Worm (Caenorhabditis elegans): ENCODE results near the gene H12D21.9.
A peak's percentile ranks its signal among the peaks of the same experiment; 100 is the strongest.

The H12D21.9 gene

DNA sequence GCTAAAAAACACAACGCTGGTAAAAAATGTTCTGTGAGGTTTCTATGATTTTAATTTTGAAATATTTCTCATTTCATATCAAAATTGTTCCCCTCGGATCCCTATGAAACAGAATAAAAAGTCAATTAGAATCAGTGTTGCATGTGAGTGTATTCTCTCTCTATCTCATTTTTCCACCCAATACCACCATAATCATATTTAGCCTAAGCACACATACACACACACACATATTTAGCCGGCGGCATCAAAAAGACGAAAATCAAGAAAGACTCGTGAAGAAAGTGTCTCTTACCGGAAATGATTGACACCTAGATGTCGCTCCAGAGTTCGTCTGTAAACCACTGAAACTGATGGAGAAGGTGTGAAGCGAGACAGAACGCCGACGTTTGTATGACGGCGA, 55.0 kb downstream of the H12D21.9 start:
- TF ChIP-seq ces-1 (GFP tag; optimal IDR thresholded peaks at IDR 0.05) (peak; percentile 88), unc-120 (tag; optimal IDR thresholded peaks at IDR 0.05; ENCODE audit: poor library complexity, severe bottlenecking) (no peak)

DNA sequence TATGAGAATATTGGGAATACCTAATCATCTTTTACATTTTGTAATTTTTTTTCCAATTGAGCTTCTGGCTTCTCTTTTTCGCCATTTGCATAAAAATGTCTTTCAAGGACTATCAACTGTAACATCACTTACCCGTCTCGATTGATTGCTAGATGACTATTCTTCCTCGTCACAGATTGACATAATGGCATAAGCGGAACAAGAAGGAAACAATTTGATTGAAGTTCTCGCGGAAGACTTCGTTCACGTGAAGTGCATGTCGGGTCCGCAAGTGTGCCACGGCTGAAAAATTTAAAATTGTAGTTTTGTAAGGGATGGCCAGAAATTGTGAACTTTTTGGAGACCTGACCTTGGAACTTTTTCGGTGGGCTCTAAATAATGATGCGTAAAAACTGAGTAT, 55.5 kb downstream of the H12D21.9 start:
- TF ChIP-seq ceh-43 (GFP tag; optimal IDR thresholded peaks at IDR 0.05) (no peak), mab-5 (tag; optimal IDR thresholded peaks at IDR 0.05) (no peak), snpc-4 (tag; optimal IDR thresholded peaks at IDR 0.05) (no peak), ces-1 (GFP tag; optimal IDR thresholded peaks at IDR 0.05) (peak; percentile 1)

DNA sequence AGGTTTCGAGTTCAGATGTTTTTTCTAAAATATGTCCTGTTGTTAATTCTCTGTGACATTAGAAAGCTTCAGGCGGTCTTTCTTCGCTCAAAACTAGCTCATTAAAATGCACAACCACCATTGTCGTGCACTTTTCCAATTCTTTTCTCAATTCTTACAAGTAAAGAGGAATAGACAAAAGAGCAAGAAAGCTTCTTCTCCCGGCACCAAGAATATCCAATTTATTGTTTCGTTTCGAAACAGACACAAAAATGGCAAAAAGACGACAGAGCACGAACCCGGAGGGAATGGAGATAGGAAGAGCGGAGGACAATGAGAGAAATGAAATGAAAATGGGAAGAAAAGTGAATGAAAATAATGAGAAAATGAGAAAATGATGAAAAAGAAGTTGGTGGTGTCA, 56.7 kb downstream of the H12D21.9 start:
- TF ChIP-seq ham-2 (GFP tag; optimal IDR thresholded peaks at IDR 0.05) (no peak), ces-1 (GFP tag; optimal IDR thresholded peaks at IDR 0.05) (peak; percentile 58)

DNA sequence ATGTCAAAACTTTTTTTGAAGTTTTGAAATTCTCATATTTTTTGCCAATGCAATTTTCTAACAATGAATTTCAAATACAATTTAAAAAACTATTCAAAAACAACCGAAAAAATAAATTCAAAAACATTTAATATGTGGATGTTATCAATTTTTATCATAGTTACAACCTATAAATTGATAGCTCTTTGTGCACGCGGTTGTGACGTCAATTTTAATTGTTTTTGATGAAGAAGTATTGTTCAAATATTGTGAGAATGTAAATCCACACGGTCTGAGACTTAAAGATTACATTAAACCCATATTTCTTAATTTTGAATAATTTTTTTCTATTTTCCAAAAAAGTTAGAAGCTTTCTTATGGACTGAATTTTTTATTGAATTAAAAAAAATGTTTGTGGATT, 57.3 kb downstream of the H12D21.9 start:
- TF ChIP-seq sptf-1 (tag; optimal IDR thresholded peaks at IDR 0.05) (no peak), nhr-76 (tag; optimal IDR thresholded peaks at IDR 0.05) (no peak), drap-1 (GFP tag; optimal IDR thresholded peaks at IDR 0.05) (no peak), ham-2 (GFP tag; optimal IDR thresholded peaks at IDR 0.05) (no peak), sem-2 (GFP tag; optimal IDR thresholded peaks at IDR 0.05) (no peak), lin-13 (tag; optimal IDR thresholded peaks at IDR 0.05) (no peak), ceh-39 (tag; optimal IDR thresholded peaks at IDR 0.05) (no peak), mep-1 (tag; optimal IDR thresholded peaks at IDR 0.05) (no peak), zip-8 (tag; optimal IDR thresholded peaks at IDR 0.05) (no peak), snpc-4 (tag; optimal IDR thresholded peaks at IDR 0.05) (no peak)

All from whole organism, mixed stage, embryonic.